Worm (Caenorhabditis elegans) whole organism, L4 larva: ENCODE results near the gene C45H4.21.

Source experiments
- R02D3.7 ChIP-seq: fragments of 150-350 bp; sonication (generic microtip); optimal IDR thresholded peaks from 3 replicates; lab custom pipeline; 2014; ENCODE audit warnings: missing biosample characterization, missing genetic modification characterization
- Y105C5A.15 ChIP-seq: fragments of 200-800 bp; sonication (Bioruptor generic); IDR thresholded peaks from 2 replicates; pipeline ENCODE4 v1.3.6; 2022; ENCODE audit warnings: missing genetic modification characterization, missing compliant biosample characterization
- Y48G9A.11 ChIP-seq: fragments of 200-800 bp; sonication (Bioruptor generic); IDR thresholded peaks from 2 replicates; pipeline ENCODE4 v1.3.6; 2022; ENCODE audit warnings: missing genetic modification reagents, missing genetic modification characterization, missing compliant biosample characterization
- Y75B8A.6 ChIP-seq: fragments of 200-800 bp; sonication (Bioruptor generic); IDR thresholded peaks from 2 replicates; pipeline ENCODE4 v1.3.6; 2022; ENCODE audit warnings: missing genetic modification reagents, missing genetic modification characterization, missing compliant biosample characterization
- ZK337.2 ChIP-seq: fragments of 200-800 bp; sonication (Bioruptor generic); IDR thresholded peaks from 2 replicates; pipeline ENCODE4 v1.3.6; 2022; ENCODE audit warnings: missing genetic modification reagents, missing genetic modification characterization, missing compliant biosample characterization
- ZK546.5 ChIP-seq, 2 experiments: sonication (generic microtip); optimal IDR thresholded peaks; 2 replicates each; lab custom pipeline; 2017; ENCODE audit warnings: missing biosample characterization in 2 of 2, missing genetic modification characterization in 2 of 2
- aly-2 ChIP-seq: sonication (generic microtip); optimal IDR thresholded peaks from 2 replicates; lab custom pipeline; 2018; ENCODE audit warnings: missing biosample characterization, missing genetic modification characterization
- arid-1 ChIP-seq: fragments of 200-800 bp; sonication (Bioruptor generic); conservative IDR thresholded peaks from 2 replicates; pipeline ENCODE4 v1.3.6; 2022; ENCODE audit warnings: missing genetic modification reagents, missing genetic modification characterization, missing compliant biosample characterization
- attf-4 ChIP-seq: sonication (generic microtip); optimal IDR thresholded peaks from 3 replicates; lab custom pipeline; 2017; ENCODE audit warnings: missing biosample characterization, missing genetic modification characterization
- ceh-32 ChIP-seq: sonication (generic microtip); optimal IDR thresholded peaks from 2 replicates; lab custom pipeline; 2016; ENCODE audit warnings: mild to moderate bottlenecking, missing genetic modification characterization, missing compliant biosample characterization; ENCODE audit not compliant: poor library complexity
- ceh-44 ChIP-seq: fragments of 200-800 bp; sonication (Bioruptor generic); IDR thresholded peaks from 2 replicates; pipeline ENCODE4 v1.3.6; 2022; ENCODE audit warnings: missing genetic modification reagents, missing genetic modification characterization, missing compliant biosample characterization
- ceh-82 ChIP-seq: sonication (generic microtip); optimal IDR thresholded peaks from 2 replicates; lab custom pipeline; 2017; ENCODE audit warnings: missing biosample characterization, missing genetic modification characterization
- cey-2 ChIP-seq: sonication (generic microtip); optimal IDR thresholded peaks from 3 replicates; lab custom pipeline; 2017; ENCODE audit warnings: missing genetic modification characterization, mild to moderate bottlenecking, missing compliant biosample characterization, antibody characterized with exemption, borderline replicate concordance; ENCODE audit not compliant: insufficient read depth
- ctbp-1 ChIP-seq: fragments of 200-800 bp; sonication (Bioruptor generic); IDR thresholded peaks from 2 replicates; pipeline ENCODE4 v1.3.6; 2022; ENCODE audit warnings: missing genetic modification reagents, missing genetic modification characterization, missing compliant biosample characterization
- daf-12 ChIP-seq: fragments of 150-350 bp; optimal IDR thresholded peaks from 2 replicates; lab custom pipeline; 2014; ENCODE audit warnings: missing biosample characterization, missing genetic modification reagents, missing genetic modification characterization
- daf-19 ChIP-seq: fragments of 200-800 bp; sonication (Bioruptor generic); conservative IDR thresholded peaks from 2 replicates; pipeline ENCODE4 v1.3.6; 2022; ENCODE audit warnings: missing genetic modification characterization, missing compliant biosample characterization
- daf-8 ChIP-seq: fragments of 200-800 bp; sonication (Bioruptor generic); IDR thresholded peaks from 2 replicates; pipeline ENCODE4 v1.3.6; 2022; ENCODE audit warnings: missing genetic modification characterization, missing compliant biosample characterization
- dmd-9 ChIP-seq: fragments of 200-800 bp; sonication (Bioruptor generic); IDR thresholded peaks from 2 replicates; pipeline ENCODE4 v1.3.6; 2022; ENCODE audit warnings: missing genetic modification reagents, missing genetic modification characterization, missing compliant biosample characterization
- dpl-1 ChIP-seq: fragments of 150-350 bp; optimal IDR thresholded peaks from 2 replicates; lab custom pipeline; 2014; ENCODE audit warnings: missing biosample characterization, missing genetic modification reagents, missing genetic modification characterization
- duxl-1 ChIP-seq: sonication (generic microtip); optimal IDR thresholded peaks from 2 replicates; lab custom pipeline; 2016; ENCODE audit warnings: mild to moderate bottlenecking, missing genetic modification characterization, moderate library complexity, missing compliant biosample characterization; ENCODE audit not compliant: poor library complexity
- fkh-10 ChIP-seq: fragments of 150-350 bp; optimal IDR thresholded peaks from 2 replicates; lab custom pipeline; 2014; ENCODE audit warnings: missing biosample characterization, missing genetic modification reagents, missing genetic modification characterization
- fos-1 ChIP-seq: fragments of 150-350 bp; optimal IDR thresholded peaks from 2 replicates; lab custom pipeline; 2014; ENCODE audit warnings: missing biosample characterization, missing genetic modification characterization
- gei-8 ChIP-seq: fragments of 200-800 bp; sonication (Bioruptor generic); optimal IDR thresholded peaks from 2 replicates; lab custom pipeline; 2018; ENCODE audit warnings: mild to moderate bottlenecking, missing genetic modification characterization, missing compliant biosample characterization
- hif-1 ChIP-seq, 2 experiments: sonication (generic microtip); optimal IDR thresholded peaks; 2 replicates each; lab custom pipeline; 2016 to 2017; ENCODE audit warnings: missing compliant biosample characterization in 2 of 2, missing genetic modification characterization in 2 of 2, missing genetic modification reagents in 2 of 2, missing genotype in 2 of 2, mild to moderate bottlenecking in 1 of 2
- hlh-11 ChIP-seq: fragments of 200-800 bp; sonication (Bioruptor generic); optimal IDR thresholded peaks from 2 replicates; lab custom pipeline; 2018; ENCODE audit warnings: mild to moderate bottlenecking, missing genetic modification characterization, missing compliant biosample characterization
- hlh-30 ChIP-seq: sonication (generic microtip); optimal IDR thresholded peaks from 2 replicates; lab custom pipeline; 2017; ENCODE audit warnings: antibody characterized with exemption, mild to moderate bottlenecking, missing genetic modification characterization, missing compliant biosample characterization; ENCODE audit not compliant: insufficient read depth
- jun-1 ChIP-seq: fragments of 150-350 bp; optimal IDR thresholded peaks from 2 replicates; lab custom pipeline; 2014; ENCODE audit warnings: missing biosample characterization, missing genetic modification reagents, missing genetic modification characterization
- lim-7 ChIP-seq: fragments of 200-800 bp; sonication (Bioruptor generic); IDR thresholded peaks from 2 replicates; pipeline ENCODE4 v1.3.6; 2022; ENCODE audit warnings: missing genetic modification characterization, missing compliant biosample characterization
- lin-13 ChIP-seq: fragments of 150-350 bp; optimal IDR thresholded peaks from 2 replicates; lab custom pipeline; 2014; ENCODE audit warnings: missing biosample characterization, missing genetic modification reagents, missing genetic modification characterization
- lin-39 ChIP-seq: fragments of 150-350 bp; optimal IDR thresholded peaks from 2 replicates; lab custom pipeline; 2014; ENCODE audit warnings: missing biosample characterization, missing genetic modification reagents, missing genetic modification characterization
- lsy-2 ChIP-seq, 2 experiments: fragments of 150-350 bp in 1 of 2; sonication (generic microtip) in 1 of 2; optimal IDR thresholded peaks; 2 replicates each; lab custom pipeline; 2014 to 2017; ENCODE audit warnings: missing biosample characterization in 2 of 2, missing genetic modification characterization in 2 of 2
- madf-9 ChIP-seq: fragments of 200-800 bp; sonication (Bioruptor generic); conservative IDR thresholded peaks from 2 replicates; pipeline ENCODE4 v1.3.6; 2022; ENCODE audit warnings: missing genetic modification reagents, missing genetic modification characterization, missing compliant biosample characterization
- mdl-1 ChIP-seq, 2 experiments: fragments of 150-350 bp in 1 of 2; sonication (generic microtip) in 1 of 2; optimal IDR thresholded peaks; 2 replicates each; lab custom pipeline; 2014 to 2017; ENCODE audit warnings: missing biosample characterization in 2 of 2, missing genetic modification characterization in 2 of 2
- mxl-2 ChIP-seq: fragments of 200-800 bp; sonication (Bioruptor generic); conservative IDR thresholded peaks from 2 replicates; pipeline ENCODE4 v1.3.6; 2022; ENCODE audit warnings: missing genetic modification reagents, missing genetic modification characterization, missing compliant biosample characterization
- mxl-3 ChIP-seq: fragments of 200-800 bp; sonication (Bioruptor generic); optimal IDR thresholded peaks from 2 replicates; lab custom pipeline; 2018; ENCODE audit warnings: mild to moderate bottlenecking, missing genetic modification characterization, missing compliant biosample characterization
- nhr-25 ChIP-seq: sonication (generic microtip); optimal IDR thresholded peaks from 2 replicates; lab custom pipeline; 2017; ENCODE audit warnings: missing genetic modification characterization, mild to moderate bottlenecking, missing compliant biosample characterization, antibody characterized with exemption, moderate library complexity, borderline replicate concordance; ENCODE audit not compliant: insufficient read depth
- nhr-28 ChIP-seq: fragments of 150-350 bp; optimal IDR thresholded peaks from 2 replicates; lab custom pipeline; 2014; ENCODE audit warnings: missing biosample characterization, missing genetic modification characterization
- nhr-41 ChIP-seq: fragments of 200-800 bp; sonication (Bioruptor generic); IDR thresholded peaks from 2 replicates; pipeline ENCODE4 v1.3.6; 2022; ENCODE audit warnings: missing genetic modification reagents, missing genetic modification characterization, missing compliant biosample characterization
- nhr-42 ChIP-seq: fragments of 200-800 bp; sonication (Bioruptor generic); IDR thresholded peaks from 2 replicates; pipeline ENCODE4 v1.3.6; 2022; ENCODE audit warnings: missing genetic modification characterization, missing compliant biosample characterization
- pqm-1 ChIP-seq: sonication (generic microtip); optimal IDR thresholded peaks from 2 replicates; lab custom pipeline; 2017; ENCODE audit warnings: missing biosample characterization, missing genetic modification characterization
- sdz-12 ChIP-seq: fragments of 200-800 bp; sonication (Bioruptor generic); optimal IDR thresholded peaks from 2 replicates; lab custom pipeline; 2018; ENCODE audit warnings: mild to moderate bottlenecking, missing genetic modification characterization, missing compliant biosample characterization
- set-16 ChIP-seq: fragments of 200-800 bp; sonication (Bioruptor generic); IDR thresholded peaks from 2 replicates; pipeline ENCODE4 v1.3.6; 2022; ENCODE audit warnings: missing genetic modification reagents, missing genetic modification characterization, missing compliant biosample characterization
- snpc-4 ChIP-seq: fragments of 150-350 bp; optimal IDR thresholded peaks from 2 replicates; lab custom pipeline; 2014; ENCODE audit warnings: missing biosample characterization, missing genetic modification characterization
- spr-3 ChIP-seq: fragments of 200-800 bp; sonication (Bioruptor generic); optimal IDR thresholded peaks from 2 replicates; lab custom pipeline; 2018; ENCODE audit warnings: mild to moderate bottlenecking, missing genetic modification characterization, missing compliant biosample characterization
- tag-97 ChIP-seq: fragments of 200-800 bp; sonication (Bioruptor generic); IDR thresholded peaks from 2 replicates; pipeline ENCODE4 v1.3.6; 2022; ENCODE audit warnings: missing genetic modification characterization, missing compliant biosample characterization
- unc-39 ChIP-seq: sonication (generic microtip); optimal IDR thresholded peaks from 2 replicates; lab custom pipeline; 2017; ENCODE audit warnings: missing biosample characterization, missing genetic modification characterization
- zag-1 ChIP-seq: fragments of 150-350 bp; optimal IDR thresholded peaks from 2 replicates; lab custom pipeline; 2014; ENCODE audit warnings: missing biosample characterization, missing genetic modification characterization
- zfp-2 ChIP-seq: sonication (generic microtip); optimal IDR thresholded peaks from 2 replicates; lab custom pipeline; 2016; ENCODE audit warnings: mild to moderate bottlenecking, missing genetic modification characterization, missing compliant biosample characterization
- zfp-3 ChIP-seq: fragments of 200-800 bp; sonication (Bioruptor generic); conservative IDR thresholded peaks from 2 replicates; pipeline ENCODE4 v1.3.6; 2022; ENCODE audit warnings: missing genetic modification reagents, missing genetic modification characterization, missing compliant biosample characterization
- zip-11 ChIP-seq: fragments of 200-800 bp; sonication (Bioruptor generic); IDR thresholded peaks from 2 replicates; pipeline ENCODE4 v1.3.6; 2022; ENCODE audit warnings: missing genetic modification characterization, missing compliant biosample characterization

Gene C45H4.21

DNA sequence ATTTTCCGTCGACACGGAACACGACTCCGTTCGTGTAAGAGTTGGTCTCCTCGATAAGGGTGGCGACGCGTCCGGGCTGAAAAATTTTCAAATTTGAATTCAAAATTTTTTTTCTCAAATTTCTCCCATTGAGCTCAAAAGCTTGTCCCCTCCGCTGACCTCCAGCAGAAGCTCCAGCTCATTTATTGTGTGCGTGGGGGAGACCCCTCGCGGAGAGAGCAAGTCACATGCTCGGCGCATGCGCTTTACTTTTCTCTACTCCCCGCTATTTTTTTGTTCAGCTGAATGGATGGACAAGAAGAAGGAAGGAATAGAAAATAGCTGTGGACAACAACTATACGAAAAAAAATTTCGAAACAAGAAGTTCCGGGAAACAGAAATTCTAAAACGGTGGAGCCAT is 15.8 kb downstream of the C45H4.21 start:
- TF ChIP-seq sdz-12 (GFP tag; lab: Kevin White, UChicago) (no peak), spr-3 (no peak), mdl-1 (tag; optimal IDR thresholded peaks at IDR 0.05; lab: Kevin White, UChicago) (peak; percentile 71 to 93), jun-1 (no peak), gei-8 (GFP tag; lab: Kevin White, UChicago) (no peak), fkh-10 (GFP tag; lab: Kevin White, UChicago) (peak; percentile 74), ZK337.2 (no peak), daf-12 (tag; lab: Kevin White, UChicago) (no peak), ceh-82 (no peak), dpl-1 (GFP tag; lab: Kevin White, UChicago) (peak; percentile 28), tag-97 (GFP tag; lab: Robert Waterston, UW) (no peak), dmd-9 (GFP tag; lab: Robert Waterston, UW) (no peak), zip-11 (GFP tag; lab: Robert Waterston, UW) (no peak), snpc-4 (tag; lab: Kevin White, UChicago) (no peak), lin-39 (tag; lab: Kevin White, UChicago) (no peak), Y105C5A.15 (GFP tag; lab: Robert Waterston, UW) (no peak), daf-8 (GFP tag; lab: Robert Waterston, UW) (no peak), zfp-3 (GFP tag; lab: Robert Waterston, UW) (no peak), lsy-2 (tag; optimal IDR thresholded peaks at IDR 0.05; lab: Kevin White, UChicago) (peak in 1 of 2 experiments; percentile 74), ceh-32 (tag; lab: Kevin White, UChicago) (no peak), ceh-44 (GFP tag; lab: Robert Waterston, UW) (no peak), nhr-25 (tag; lab: Kevin White, UChicago) (no peak), lin-13 (no peak), nhr-41 (GFP tag; lab: Robert Waterston, UW) (no peak), ctbp-1 (GFP tag; lab: Robert Waterston, UW) (peak; percentile 74; the same call in 1 of the 2 replicates), lim-7 (GFP tag; lab: Robert Waterston, UW) (no peak), fos-1 (tag; lab: Kevin White, UChicago) (no peak), unc-39 (tag; lab: Kevin White, UChicago) (no peak), zag-1 (no peak), set-16 (peak; percentile 64), daf-19 (GFP tag; lab: Robert Waterston, UW) (no peak), cey-2 (no peak), mxl-3 (GFP tag; lab: Kevin White, UChicago) (peak; percentile 11), nhr-28 (peak; percentile 1), hif-1 (tag; optimal IDR thresholded peaks at IDR 0.05; lab: Kevin White, UChicago) (peak in 1 of 2 experiments; percentile 76), attf-4 (no peak), Y48G9A.11 (GFP tag; lab: Robert Waterston, UW) (no peak), nhr-42 (GFP tag; lab: Robert Waterston, UW) (no peak), aly-2 (no peak), mxl-2 (GFP tag; lab: Robert Waterston, UW) (peak; percentile 97), R02D3.7 (no peak), Y75B8A.6 (GFP tag; lab: Robert Waterston, UW) (no peak), arid-1 (GFP tag; lab: Robert Waterston, UW) (0 out of 2 replicates have a peak, but pooled peaks have one; percentile 37), ZK546.5 (tag; optimal IDR thresholded peaks at IDR 0.05; lab: Kevin White, UChicago) (no peak), pqm-1 (tag; lab: Kevin White, UChicago) (no peak), madf-9 (no peak), duxl-1 (tag; lab: Kevin White, UChicago) (no peak), hlh-11 (tag; lab: Kevin White, UChicago) (peak; percentile 83), zfp-2 (tag; lab: Kevin White, UChicago) (no peak), hlh-30 (peak; percentile 96)
